Fruit fly (Drosophila melanogaster) whole organism, embryonic: ENCODE measurements around the gene CG9568.

Experiments
- CG15073 ChIP-seq: fragments of 200-800 bp; sonication (Bioruptor generic); optimal IDR thresholded peaks from 2 replicates; lab custom pipeline; 2016; ENCODE audit warnings: missing biosample characterization, missing genetic modification characterization
- CG6683 ChIP-seq: fragments of 200-800 bp; sonication (Bioruptor generic); optimal IDR thresholded peaks from 2 replicates; lab custom pipeline; 2017; ENCODE audit warnings: missing biosample characterization, mild to moderate bottlenecking, missing genetic modification characterization, missing genetic modification reagents
- Deaf1 ChIP-seq: fragments of 200-800 bp; optimal IDR thresholded peaks from 3 replicates; lab custom pipeline; 2019; ENCODE audit warnings: missing biosample characterization, mild to moderate bottlenecking, missing genetic modification characterization, moderate library complexity
- E2f2 ChIP-seq: fragments of 200-800 bp; sonication (Bioruptor generic); IDR thresholded peaks from 2 replicates; pipeline ENCODE4 v1.3.6; 2022; ENCODE audit warnings: missing biosample characterization, missing genetic modification characterization
- Lpt ChIP-seq: fragments of >200 bp; optimal IDR thresholded peaks from 2 replicates; lab custom pipeline; 2018; ENCODE audit warnings: missing biosample characterization, missing genetic modification characterization
- gt ChIP-seq: fragments of 200-800 bp; sonication (Bioruptor generic); IDR thresholded peaks from 2 replicates; pipeline ENCODE4 v1.3.6; 2022; ENCODE audit warnings: missing biosample characterization, missing genetic modification characterization
- lilli ChIP-seq: fragments of 200-800 bp; sonication (Bioruptor generic); optimal IDR thresholded peaks from 3 replicates; lab custom pipeline; 2016; ENCODE audit warnings: missing biosample characterization, missing genetic modification characterization
- luna ChIP-seq: fragments of 200-800 bp; sonication (Bioruptor generic); optimal IDR thresholded peaks from 2 replicates; lab custom pipeline; 2016; ENCODE audit warnings: missing biosample characterization, missing genetic modification characterization
- twi ChIP-seq: fragments of 200-800 bp; optimal IDR thresholded peaks from 2 replicates; lab custom pipeline; 2019; ENCODE audit warnings: missing biosample characterization, mild to moderate bottlenecking, missing genetic modification characterization, moderate library complexity

DNA sequence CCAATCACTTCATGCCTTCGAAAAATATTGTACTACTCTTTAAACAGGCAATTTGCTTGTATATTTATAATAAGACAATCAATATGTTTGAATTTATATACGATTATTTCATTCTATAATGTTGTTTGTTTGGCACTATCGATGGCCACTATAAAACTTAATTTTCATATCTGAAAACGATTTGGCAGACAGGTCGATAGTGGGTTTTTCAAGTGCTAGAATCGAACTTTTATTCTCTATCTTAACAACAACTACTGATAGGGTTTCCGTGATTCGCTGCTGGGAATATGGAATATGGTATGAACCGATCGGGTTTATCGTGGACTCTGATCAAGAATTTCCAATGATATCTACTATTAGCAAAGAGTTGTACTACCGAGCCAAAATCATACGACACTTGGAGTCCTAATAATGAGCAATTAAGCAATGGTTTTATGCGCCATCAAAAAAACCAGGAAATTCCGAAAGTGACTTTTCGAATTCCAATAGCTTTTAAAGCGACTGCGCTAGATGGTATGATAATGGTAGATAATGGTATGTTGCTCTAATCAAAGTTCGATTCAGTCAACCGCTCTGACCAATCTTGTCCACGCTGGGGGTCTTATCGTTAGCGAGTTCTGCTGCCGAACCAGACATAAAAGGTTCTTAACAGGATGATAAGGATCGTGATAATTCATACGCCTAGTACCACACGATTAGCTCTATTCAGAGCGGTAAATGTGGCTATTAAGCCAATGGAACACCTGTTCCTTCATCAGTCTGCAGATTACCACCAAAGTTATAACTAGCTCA lies 16.5 kb upstream of the CG9568 start, which contains the start of gene CG17906:
- TF ChIP-seq gt (GFP tag; lab: Robert Waterston, UW) (no peak), luna (GFP tag; lab: Kevin White, UChicago) (no peak), E2f2 (GFP tag; lab: Robert Waterston, UW) (no peak), CG6683 (no peak), lilli (GFP tag; lab: Kevin White, UChicago) (no peak), CG15073 (GFP tag; lab: Kevin White, UChicago) (no peak), Deaf1 (no peak), twi (no peak), Lpt (GFP tag; lab: Kevin White, UChicago) (no peak)
